Fruit fly (Drosophila melanogaster) whole organism, embryonic: ENCODE results near the gene CG13893.

Experiments used
- BtbVII ChIP-seq: fragments of 200-800 bp; sonication (Bioruptor generic); optimal IDR thresholded peaks from 3 replicates; lab custom pipeline; 2017; ENCODE audit warnings: missing biosample characterization, mild to moderate bottlenecking, missing genetic modification characterization
- CG10147 ChIP-seq: fragments of 200-800 bp; sonication (Bioruptor generic); optimal IDR thresholded peaks from 2 replicates; lab custom pipeline; 2019; ENCODE audit warnings: missing biosample characterization, mild to moderate bottlenecking, missing genetic modification characterization, moderate library complexity
- CG11398 ChIP-seq: fragments of 200-800 bp; sonication (Bioruptor generic); optimal IDR thresholded peaks from 2 replicates; lab custom pipeline; 2016; ENCODE audit warnings: missing biosample characterization, missing genetic modification characterization
- CG11560 ChIP-seq: fragments of 200-800 bp; sonication (Bioruptor generic); IDR thresholded peaks from 3 replicates; pipeline ENCODE4 v1.3.6; 2022; ENCODE audit warnings: missing biosample characterization, missing genetic modification characterization
- CG12104 ChIP-seq: fragments of 200-800 bp; sonication (Bioruptor generic); optimal IDR thresholded peaks from 3 replicates; lab custom pipeline; 2016; ENCODE audit warnings: missing biosample characterization, missing genetic modification characterization
- CG12744 ChIP-seq: fragments of 200-800 bp; sonication (Bioruptor generic); optimal IDR thresholded peaks from 2 replicates; lab custom pipeline; 2016; ENCODE audit warnings: missing biosample characterization, missing genetic modification characterization
- CG13894 ChIP-seq: fragments of 200-800 bp; sonication (Bioruptor generic); optimal IDR thresholded peaks from 3 replicates; lab custom pipeline; 2018; ENCODE audit warnings: missing biosample characterization, mild to moderate bottlenecking, missing genetic modification characterization, moderate library complexity
- CG14965 ChIP-seq: fragments of 200-800 bp; sonication (Bioruptor generic); optimal IDR thresholded peaks from 2 replicates; lab custom pipeline; 2016; ENCODE audit warnings: missing biosample characterization, missing genetic modification characterization, borderline replicate concordance
- CG15073 ChIP-seq: fragments of 200-800 bp; sonication (Bioruptor generic); optimal IDR thresholded peaks from 2 replicates; lab custom pipeline; 2016; ENCODE audit warnings: missing biosample characterization, missing genetic modification characterization
- CG17186 ChIP-seq: fragments of 200-800 bp; sonication (Bioruptor generic); optimal IDR thresholded peaks from 3 replicates; lab custom pipeline; 2017; ENCODE audit warnings: missing biosample characterization, missing genetic modification reagents, missing genetic modification characterization
- CG17829 ChIP-seq: fragments of 200-800 bp; optimal IDR thresholded peaks from 2 replicates; lab custom pipeline; 2019; ENCODE audit warnings: missing biosample characterization, mild to moderate bottlenecking, missing genetic modification characterization, moderate library complexity
- CG2120 ChIP-seq: fragments of 200-800 bp; sonication (Bioruptor generic); optimal IDR thresholded peaks from 3 replicates; lab custom pipeline; 2016; ENCODE audit warnings: missing biosample characterization, missing genetic modification characterization
- CG2199 ChIP-seq: fragments of 200-800 bp; sonication (Bioruptor generic); IDR thresholded peaks from 3 replicates; pipeline ENCODE4 v1.3.6; 2022; ENCODE audit warnings: missing biosample characterization, missing genetic modification characterization
- CG2875 ChIP-seq: fragments of 200-800 bp; sonication (Bioruptor generic); optimal IDR thresholded peaks from 2 replicates; lab custom pipeline; 2017; ENCODE audit warnings: missing biosample characterization, mild to moderate bottlenecking, missing genetic modification characterization, missing genetic modification reagents
- CG34422 ChIP-seq: fragments of 200-800 bp; sonication (Bioruptor generic); IDR thresholded peaks from 3 replicates; pipeline ENCODE4 v1.3.6; 2022; ENCODE audit warnings: missing biosample characterization, missing genetic modification characterization
- CG7357 ChIP-seq: fragments of 200-800 bp; sonication (Bioruptor generic); IDR thresholded peaks from 3 replicates; pipeline ENCODE4 v1.3.6; 2022; ENCODE audit warnings: missing biosample characterization, missing genetic modification characterization
- CG8388 ChIP-seq: fragments of 200-800 bp; sonication (Bioruptor generic); optimal IDR thresholded peaks from 2 replicates; lab custom pipeline; 2019; ENCODE audit warnings: missing biosample characterization, mild to moderate bottlenecking, missing genetic modification characterization, moderate library complexity
- CG9932 ChIP-seq: fragments of 200-800 bp; sonication (Bioruptor generic); IDR thresholded peaks from 2 replicates; pipeline ENCODE4 v1.3.6; 2022; ENCODE audit warnings: missing biosample characterization, missing genetic modification characterization
- Dip3 ChIP-seq: fragments of 200-800 bp; sonication (Bioruptor generic); optimal IDR thresholded peaks from 3 replicates; lab custom pipeline; 2016; ENCODE audit warnings: missing biosample characterization, missing genetic modification characterization
- ERR ChIP-seq: fragments of 200-800 bp; sonication (Bioruptor generic); optimal IDR thresholded peaks from 2 replicates; lab custom pipeline; 2016; ENCODE audit warnings: missing biosample characterization, missing genetic modification characterization
- Eip74EF ChIP-seq, 2 experiments: fragments of 200-800 bp in 1 of 2; fragments of >200 bp in 1 of 2; sonication (Bioruptor generic) in 1 of 2; optimal IDR thresholded peaks; 2 replicates each; lab custom pipeline; 2017 to 2019; ENCODE audit warnings: missing biosample characterization in 2 of 2, missing genetic modification characterization in 2 of 2, mild to moderate bottlenecking in 1 of 2, moderate library complexity in 1 of 2
- GATAe ChIP-seq: fragments of 200-800 bp; sonication (Bioruptor generic); conservative IDR thresholded peaks from 2 replicates; pipeline ENCODE4 v1.3.6; 2022; ENCODE audit warnings: missing biosample characterization, missing genetic modification characterization
- HLHmδ ChIP-seq: fragments of 200-800 bp; sonication (Bioruptor generic); optimal IDR thresholded peaks from 2 replicates; lab custom pipeline; 2018; ENCODE audit warnings: missing biosample characterization, mild to moderate bottlenecking, missing genetic modification characterization, moderate library complexity
- Kr ChIP-seq: fragments of 200-800 bp; sonication (Bioruptor generic); optimal IDR thresholded peaks from 2 replicates; lab custom pipeline; 2017; ENCODE audit warnings: missing biosample characterization, mild to moderate bottlenecking, missing genetic modification characterization
- Max ChIP-seq: fragments of 200-800 bp; sonication (Bioruptor generic); optimal IDR thresholded peaks from 2 replicates; lab custom pipeline; 2016; ENCODE audit warnings: missing biosample characterization, mild to moderate bottlenecking, missing genetic modification characterization
- Nf-YB ChIP-seq: fragments of 200-800 bp; sonication (Bioruptor generic); optimal IDR thresholded peaks from 3 replicates; lab custom pipeline; 2019; ENCODE audit warnings: missing biosample characterization, mild to moderate bottlenecking, missing genetic modification characterization, moderate library complexity
- Sry-δ ChIP-seq: fragments of 200-800 bp; sonication (Bioruptor generic); optimal IDR thresholded peaks from 2 replicates; lab custom pipeline; 2016; ENCODE audit warnings: missing biosample characterization, missing genetic modification characterization
- Stat92E ChIP-seq, 3 experiments: fragments of >200 bp in 2 of 3; fragments of 200-800 bp in 1 of 3; sonication (Bioruptor generic) in 1 of 3; optimal IDR thresholded peaks; 2 replicates each; lab custom pipeline; 2017 to 2019; ENCODE audit warnings: missing biosample characterization in 3 of 3, missing genetic modification characterization in 3 of 3, mild to moderate bottlenecking in 1 of 3, moderate library complexity in 1 of 3
- Xrp1 ChIP-seq: fragments of 200-800 bp; sonication (Bioruptor generic); IDR thresholded peaks from 2 replicates; pipeline ENCODE4 v1.3.6; 2022; ENCODE audit warnings: missing biosample characterization, missing genetic modification characterization
- cad ChIP-seq: fragments of >200 bp; optimal IDR thresholded peaks from 2 replicates; lab custom pipeline; 2017; ENCODE audit warnings: missing biosample characterization, missing genetic modification characterization
- chinmo ChIP-seq: fragments of 200-800 bp; sonication (Bioruptor generic); IDR thresholded peaks from 4 replicates; pipeline ENCODE4 v1.3.6; 2022; ENCODE audit warnings: missing biosample characterization, missing genetic modification characterization; ENCODE audit not compliant: partially characterized antibody
- da ChIP-seq: fragments of 200-800 bp; sonication (Bioruptor generic); optimal IDR thresholded peaks from 2 replicates; lab custom pipeline; 2016; ENCODE audit warnings: missing biosample characterization, missing genetic modification characterization
- dpn ChIP-seq, 2 experiments: fragments of 200-800 bp; sonication (Bioruptor generic); optimal IDR thresholded peaks; 3 replicates each; lab custom pipeline; 2016; ENCODE audit warnings: missing biosample characterization in 2 of 2, missing genetic modification characterization in 2 of 2
- ems ChIP-seq: fragments of 200-800 bp; sonication (Bioruptor generic); optimal IDR thresholded peaks from 3 replicates; lab custom pipeline; 2016; ENCODE audit warnings: missing biosample characterization, missing genetic modification characterization
- fd96Cb ChIP-seq: fragments of 200-800 bp; sonication (Bioruptor generic); optimal IDR thresholded peaks from 2 replicates; lab custom pipeline; 2018; ENCODE audit warnings: missing biosample characterization, mild to moderate bottlenecking, missing genetic modification characterization, moderate library complexity
- gro ChIP-seq: fragments of 200-800 bp; sonication (Bioruptor generic); optimal IDR thresholded peaks from 2 replicates; lab custom pipeline; 2016; ENCODE audit warnings: missing biosample characterization, missing genetic modification characterization
- gsb ChIP-seq: fragments of 200-800 bp; sonication (Bioruptor generic); IDR thresholded peaks from 2 replicates; pipeline ENCODE4 v1.3.6; 2022; ENCODE audit warnings: missing biosample characterization, missing genetic modification characterization
- ham ChIP-seq: fragments of 200-800 bp; sonication (Bioruptor generic); IDR thresholded peaks from 2 replicates; pipeline ENCODE4 v1.3.6; 2022; ENCODE audit warnings: missing biosample characterization, missing genetic modification characterization
- hkb ChIP-seq, 2 experiments: fragments of 200-800 bp in 1 of 2; fragments of >200 bp in 1 of 2; sonication (Bioruptor generic) in 1 of 2; IDR thresholded peaks in 1 of 2; optimal IDR thresholded peaks in 1 of 2; 2 replicates each; pipeline versions ENCODE4 v1.3.6 to Lab custom; 2017 to 2022; ENCODE audit warnings: missing biosample characterization in 1 of 2, missing genetic modification characterization in 1 of 2
- jumu ChIP-seq: fragments of 200-800 bp; sonication (Bioruptor generic); optimal IDR thresholded peaks from 3 replicates; lab custom pipeline; 2016; ENCODE audit warnings: missing biosample characterization, missing genetic modification characterization
- lola ChIP-seq, 3 experiments: fragments of >200 bp in 2 of 3; fragments of 200-800 bp in 1 of 3; sonication (Bioruptor generic) in 1 of 3; optimal IDR thresholded peaks; 2 replicates each; lab custom pipeline; 2017 to 2019; ENCODE audit warnings: missing biosample characterization in 3 of 3, missing genetic modification characterization in 3 of 3, mild to moderate bottlenecking in 1 of 3, moderate library complexity in 1 of 3
- otp ChIP-seq: fragments of 200-800 bp; sonication (Bioruptor generic); IDR thresholded peaks from 3 replicates; pipeline ENCODE4, ENCODE4 v1.3.6; 2022; ENCODE audit warnings: missing biosample characterization, missing genetic modification characterization
- pb ChIP-seq: fragments of 200-800 bp; sonication (Bioruptor generic); optimal IDR thresholded peaks from 3 replicates; lab custom pipeline; 2016; ENCODE audit warnings: missing biosample characterization, missing genetic modification characterization
- pfk ChIP-seq: fragments of 200-800 bp; sonication (Bioruptor generic); optimal IDR thresholded peaks from 2 replicates; lab custom pipeline; 2018; ENCODE audit warnings: missing biosample characterization, mild to moderate bottlenecking, missing genetic modification characterization, moderate library complexity
- pho ChIP-seq: fragments of 200-800 bp; sonication (Bioruptor generic); optimal IDR thresholded peaks from 2 replicates; lab custom pipeline; 2016; ENCODE audit warnings: missing biosample characterization, missing genetic modification characterization
- pita ChIP-seq: fragments of 200-800 bp; sonication (Bioruptor generic); optimal IDR thresholded peaks from 2 replicates; lab custom pipeline; 2017; ENCODE audit warnings: missing biosample characterization, mild to moderate bottlenecking, missing genetic modification characterization
- trem ChIP-seq: fragments of 200-800 bp; optimal IDR thresholded peaks from 3 replicates; lab custom pipeline; 2019; ENCODE audit warnings: missing biosample characterization, mild to moderate bottlenecking, missing genetic modification characterization, moderate library complexity
- vfl ChIP-seq: fragments of 200-800 bp; sonication (Bioruptor generic); optimal IDR thresholded peaks from 2 replicates; lab custom pipeline; 2016; ENCODE audit warnings: missing biosample characterization, missing genetic modification characterization

CG13893 gene

dm6 chr3L:615425-616046 is 11.7 kb upstream of the CG13893 start (continued):
- TF ChIP-seq Eip74EF (GFP tag; optimal IDR thresholded peaks at IDR 0.05; lab: Kevin White, UChicago) (peak in 1 of 2 experiments; percentile 77), CG15073 (GFP tag; lab: Kevin White, UChicago) (no peak), CG7357 (peak; percentile 72), Max (GFP tag; lab: Kevin White, UChicago) (peak; percentile 87), Kr (GFP tag; lab: Kevin White, UChicago) (no peak), HLHmδ (GFP tag; lab: Kevin White, UChicago) (no peak), vfl (no peak), pfk (GFP tag; lab: Kevin White, UChicago) (no peak), ems (peak; percentile 59), Xrp1 (GFP tag; lab: Robert Waterston, UW) (peak; percentile 92), otp (GFP tag; lab: Robert Waterston, UW) (peak; percentile 85), jumu (GFP tag; lab: Kevin White, UChicago) (peak; percentile 85), gsb (peak; percentile 57; the same call in 1 of the 2 replicates), CG14965 (GFP tag; lab: Kevin White, UChicago) (peak; percentile 45), CG17186 (GFP tag; lab: Kevin White, UChicago) (peak; percentile 53), Sry-δ (GFP tag; lab: Kevin White, UChicago) (peak; percentile 58), CG12104 (GFP tag; lab: Kevin White, UChicago) (peak; percentile 67), CG13894 (tag; lab: Kevin White, UChicago) (no peak), CG11560 (tag; lab: Robert Waterston, UW) (peak; percentile 72; the same call in 2 of the 3 replicates), Stat92E (GFP tag; optimal IDR thresholded peaks at IDR 0.05; lab: Kevin White, UChicago) (no peak), CG2875 (GFP tag; lab: Kevin White, UChicago) (peak; percentile 66), lola (GFP tag; optimal IDR thresholded peaks at IDR 0.05; lab: Kevin White, UChicago) (peak in 1 of 3 experiments; percentile 87), gro (GFP tag; lab: Kevin White, UChicago) (peak; percentile 39), chinmo (0 out of 4 replicates have a peak, but pooled peaks have one; percentile 10), CG10147 (GFP tag; lab: Kevin White, UChicago) (peak; percentile 70), CG9932 (GFP tag; lab: Robert Waterston, UW) (peak; percentile 57), Nf-YB (GFP tag; lab: Kevin White, UChicago) (peak; percentile 68), pita (GFP tag; lab: Kevin White, UChicago) (no peak), CG17829 (tag; lab: Kevin White, UChicago) (peak; percentile 91), pho (GFP tag; lab: Kevin White, UChicago) (peak; percentile 69), hkb (optimal IDR thresholded peaks at IDR 0.05; lab: Kevin White, UChicago) (no peak), hkb (GFP tag; IDR thresholded peaks at IDR 0.05; lab: Robert Waterston, UW) (peak; percentile 92), Dip3 (GFP tag; lab: Kevin White, UChicago) (peak; percentile 46), GATAe (GFP tag; lab: Robert Waterston, UW) (peak; percentile 75), fd96Cb (tag; lab: Kevin White, UChicago) (peak; percentile 92), CG11398 (GFP tag; lab: Kevin White, UChicago) (peak; percentile 77), cad (GFP tag; lab: Kevin White, UChicago) (no peak), BtbVII (GFP tag; lab: Kevin White, UChicago) (peak; percentile 72), trem (peak; percentile 87), da (GFP tag; lab: Kevin White, UChicago) (peak; percentile 65), ERR (GFP tag; lab: Kevin White, UChicago) (peak; percentile 64), CG8388 (GFP tag; lab: Kevin White, UChicago) (peak; percentile 90), CG2199 (GFP tag; lab: Robert Waterston, UW) (peak; percentile 67; the same call in 2 of the 3 replicates), ham (GFP tag; lab: Robert Waterston, UW) (peak; percentile 59; the same call in 1 of the 2 replicates), CG2120 (peak; percentile 69), CG34422 (GFP tag; lab: Robert Waterston, UW) (peak; percentile 92), dpn (GFP tag; optimal IDR thresholded peaks at IDR 0.05; lab: Kevin White, UChicago) (peak; percentile 81 to 85), pb (GFP tag; lab: Kevin White, UChicago) (peak; percentile 68), CG12744 (peak; percentile 66)
